Fruit fly (Drosophila melanogaster) whole organism, embryonic: Measurements from ENCODE around the gene CG31792.

Experiments used
- CG10654 ChIP-seq: fragments of 200-800 bp; sonication (Bioruptor generic); optimal IDR thresholded peaks from 2 replicates; lab custom pipeline; 2016; ENCODE audit warnings: missing biosample characterization, missing genetic modification characterization
- CG11695 ChIP-seq: fragments of 200-800 bp; sonication (Bioruptor generic); IDR thresholded peaks from 3 replicates; pipeline ENCODE4 v1.3.6; 2022; ENCODE audit warnings: missing biosample characterization, missing genetic modification characterization
- CG12236 ChIP-seq: fragments of 200-800 bp; sonication (Bioruptor generic); optimal IDR thresholded peaks from 2 replicates; lab custom pipeline; 2016; ENCODE audit warnings: missing biosample characterization, missing genetic modification characterization
- CG12942 ChIP-seq: fragments of 200-800 bp; sonication (Bioruptor generic); optimal IDR thresholded peaks from 3 replicates; lab custom pipeline; 2016; ENCODE audit warnings: missing biosample characterization, missing genetic modification characterization
- CG13287 ChIP-seq: fragments of 200-800 bp; sonication (Bioruptor generic); IDR thresholded peaks from 2 replicates; pipeline ENCODE4 v1.3.6; 2022; ENCODE audit warnings: missing biosample characterization, missing genetic modification characterization; ENCODE audit not compliant: partially characterized antibody
- CG13296 ChIP-seq: fragments of 200-800 bp; sonication (Bioruptor generic); optimal IDR thresholded peaks from 3 replicates; lab custom pipeline; 2018; ENCODE audit warnings: missing biosample characterization, mild to moderate bottlenecking, missing genetic modification characterization
- CG13894 ChIP-seq: fragments of 200-800 bp; sonication (Bioruptor generic); optimal IDR thresholded peaks from 3 replicates; lab custom pipeline; 2018; ENCODE audit warnings: missing biosample characterization, mild to moderate bottlenecking, missing genetic modification characterization, moderate library complexity
- CG14014 ChIP-seq: fragments of 200-800 bp; sonication (Bioruptor generic); IDR thresholded peaks from 2 replicates; pipeline ENCODE4 v1.3.6; 2022; ENCODE audit warnings: missing biosample characterization, missing genetic modification characterization
- CG15011 ChIP-seq: fragments of 200-800 bp; sonication (Bioruptor generic); optimal IDR thresholded peaks from 3 replicates; lab custom pipeline; 2018; ENCODE audit warnings: missing biosample characterization, mild to moderate bottlenecking, missing genetic modification characterization
- CG18011 ChIP-seq: fragments of 200-800 bp; sonication (Bioruptor generic); optimal IDR thresholded peaks from 2 replicates; lab custom pipeline; 2017; ENCODE audit warnings: missing biosample characterization, missing genetic modification characterization, mild to moderate bottlenecking, moderate library complexity, missing genotype
- CG31441 ChIP-seq: fragments of 200-800 bp; sonication (Bioruptor generic); IDR thresholded peaks from 2 replicates; pipeline ENCODE4 v1.3.6; 2022; ENCODE audit warnings: missing biosample characterization, missing genetic modification characterization
- CG3995 ChIP-seq: fragments of 200-800 bp; sonication (Bioruptor generic); optimal IDR thresholded peaks from 3 replicates; lab custom pipeline; 2016; ENCODE audit warnings: missing biosample characterization, missing genetic modification characterization
- CG6689 ChIP-seq: fragments of 200-800 bp; sonication (Bioruptor generic); IDR thresholded peaks from 2 replicates; pipeline ENCODE4 v1.3.6; 2022; ENCODE audit warnings: missing biosample characterization, missing genetic modification characterization
- CG6791 ChIP-seq: fragments of 200-800 bp; sonication (Bioruptor generic); IDR thresholded peaks from 3 replicates; pipeline ENCODE4 v1.3.6; 2022; ENCODE audit warnings: missing biosample characterization, missing genetic modification characterization; ENCODE audit not compliant: partially characterized antibody
- CG7839 ChIP-seq: fragments of 200-800 bp; sonication (Bioruptor generic); optimal IDR thresholded peaks from 3 replicates; lab custom pipeline; 2018; ENCODE audit warnings: missing biosample characterization, mild to moderate bottlenecking, missing genetic modification characterization, moderate library complexity
- CG8924 ChIP-seq: fragments of 200-800 bp; optimal IDR thresholded peaks from 3 replicates; lab custom pipeline; 2019; ENCODE audit warnings: missing biosample characterization, mild to moderate bottlenecking, missing genetic modification characterization, moderate library complexity
- Camta ChIP-seq: fragments of 200-800 bp; sonication (Bioruptor generic); optimal IDR thresholded peaks from 2 replicates; lab custom pipeline; 2016; ENCODE audit warnings: missing biosample characterization, missing genetic modification characterization
- E2f2 ChIP-seq: fragments of 200-800 bp; sonication (Bioruptor generic); IDR thresholded peaks from 2 replicates; pipeline ENCODE4 v1.3.6; 2022; ENCODE audit warnings: missing biosample characterization, missing genetic modification characterization
- ERR ChIP-seq: fragments of 200-800 bp; sonication (Bioruptor generic); optimal IDR thresholded peaks from 2 replicates; lab custom pipeline; 2016; ENCODE audit warnings: missing biosample characterization, missing genetic modification characterization
- Eip74EF ChIP-seq, 2 experiments: fragments of 200-800 bp in 1 of 2; fragments of >200 bp in 1 of 2; sonication (Bioruptor generic) in 1 of 2; optimal IDR thresholded peaks; 2 replicates each; lab custom pipeline; 2017 to 2019; ENCODE audit warnings: missing biosample characterization in 2 of 2, missing genetic modification characterization in 2 of 2, mild to moderate bottlenecking in 1 of 2, moderate library complexity in 1 of 2
- Gsc ChIP-seq: fragments of 200-800 bp; sonication (Bioruptor generic); IDR thresholded peaks from 2 replicates; pipeline ENCODE4 v1.3.6; 2022; ENCODE audit warnings: missing biosample characterization, missing genetic modification characterization
- H2.0 ChIP-seq: fragments of 200-800 bp; sonication (Bioruptor generic); IDR thresholded peaks from 2 replicates; pipeline ENCODE4 v1.3.6; 2022; ENCODE audit warnings: missing biosample characterization, missing genetic modification characterization
- HLH4C ChIP-seq: fragments of 200-800 bp; sonication (Bioruptor generic); IDR thresholded peaks from 3 replicates; pipeline ENCODE4 v1.3.6; 2022; ENCODE audit warnings: missing biosample characterization, missing genetic modification characterization; ENCODE audit not compliant: partially characterized antibody
- HmgZ ChIP-seq: fragments of 200-800 bp; sonication (Bioruptor generic); optimal IDR thresholded peaks from 2 replicates; lab custom pipeline; 2018; ENCODE audit warnings: missing biosample characterization, mild to moderate bottlenecking, missing genetic modification characterization
- NFAT ChIP-seq: fragments of 200-800 bp; sonication (Bioruptor generic); IDR thresholded peaks from 2 replicates; pipeline ENCODE4 v1.3.6; 2022; ENCODE audit warnings: missing biosample characterization, missing genetic modification characterization
- Oli ChIP-seq: fragments of 200-800 bp; sonication (Bioruptor generic); optimal IDR thresholded peaks from 2 replicates; lab custom pipeline; 2018; ENCODE audit warnings: missing biosample characterization, mild to moderate bottlenecking, missing genetic modification characterization, moderate library complexity
- Poxn ChIP-seq: fragments of 200-800 bp; sonication (Bioruptor generic); IDR thresholded peaks from 2 replicates; pipeline ENCODE4 v1.3.6; 2022; ENCODE audit warnings: missing biosample characterization, missing genetic modification characterization
- Six4 ChIP-seq: fragments of 200-800 bp; sonication (Bioruptor generic); optimal IDR thresholded peaks from 2 replicates; lab custom pipeline; 2016; ENCODE audit warnings: missing biosample characterization, missing genetic modification characterization
- Sox100B ChIP-seq: fragments of 200-800 bp; sonication (Bioruptor generic); optimal IDR thresholded peaks from 3 replicates; lab custom pipeline; 2018; ENCODE audit warnings: missing biosample characterization, mild to moderate bottlenecking, missing genetic modification characterization
- Trl ChIP-seq, 3 experiments: fragments of >200 bp in 2 of 3; fragments of 200-800 bp in 1 of 3; sonication (Bioruptor generic) in 1 of 3; optimal IDR thresholded peaks; 2 replicates in 1 of 3; 3 replicates in 2 of 3; lab custom pipeline; 2016 to 2017; ENCODE audit warnings: missing biosample characterization in 1 of 3, missing genetic modification characterization in 1 of 3
- Vsx1 ChIP-seq: fragments of 200-800 bp; sonication (Bioruptor generic); optimal IDR thresholded peaks from 2 replicates; lab custom pipeline; 2017; ENCODE audit warnings: missing biosample characterization, mild to moderate bottlenecking, missing genetic modification characterization, missing genetic modification reagents
- Xbp1 ChIP-seq: fragments of 200-800 bp; sonication (Bioruptor generic); optimal IDR thresholded peaks from 3 replicates; lab custom pipeline; 2016; ENCODE audit warnings: missing biosample characterization, mild to moderate bottlenecking, missing genetic modification characterization
- Xrp1 ChIP-seq: fragments of 200-800 bp; sonication (Bioruptor generic); IDR thresholded peaks from 2 replicates; pipeline ENCODE4 v1.3.6; 2022; ENCODE audit warnings: missing biosample characterization, missing genetic modification characterization
- YL-1 ChIP-seq: fragments of 200-800 bp; sonication (Bioruptor generic); optimal IDR thresholded peaks from 3 replicates; lab custom pipeline; 2017; ENCODE audit warnings: missing biosample characterization, mild to moderate bottlenecking, missing genetic modification characterization
- cad ChIP-seq: fragments of >200 bp; optimal IDR thresholded peaks from 2 replicates; lab custom pipeline; 2017; ENCODE audit warnings: missing biosample characterization, missing genetic modification characterization
- esg ChIP-seq: fragments of 200-800 bp; sonication (Bioruptor generic); conservative IDR thresholded peaks from 2 replicates; pipeline ENCODE4 v1.3.6; 2022; ENCODE audit warnings: missing biosample characterization, missing genetic modification characterization
- exex ChIP-seq: fragments of 200-800 bp; sonication (Bioruptor generic); optimal IDR thresholded peaks from 4 replicates; lab custom pipeline; 2018; ENCODE audit warnings: missing biosample characterization, mild to moderate bottlenecking, missing genetic modification characterization, moderate library complexity
- gfzf ChIP-seq: fragments of 200-800 bp; sonication (Bioruptor generic); optimal IDR thresholded peaks from 2 replicates; lab custom pipeline; 2016; ENCODE audit warnings: missing biosample characterization, mild to moderate bottlenecking, missing genetic modification characterization, moderate library complexity
- grau ChIP-seq: fragments of 200-800 bp; optimal IDR thresholded peaks from 3 replicates; lab custom pipeline; 2019; ENCODE audit warnings: missing biosample characterization, mild to moderate bottlenecking, missing genetic modification characterization, moderate library complexity
- gro ChIP-seq: fragments of 200-800 bp; sonication (Bioruptor generic); optimal IDR thresholded peaks from 2 replicates; lab custom pipeline; 2016; ENCODE audit warnings: missing biosample characterization, missing genetic modification characterization
- lilli ChIP-seq: fragments of 200-800 bp; sonication (Bioruptor generic); optimal IDR thresholded peaks from 3 replicates; lab custom pipeline; 2016; ENCODE audit warnings: missing biosample characterization, missing genetic modification characterization
- nom ChIP-seq: fragments of 200-800 bp; sonication (Bioruptor generic); optimal IDR thresholded peaks from 2 replicates; lab custom pipeline; 2017; ENCODE audit warnings: missing biosample characterization, missing genetic modification characterization, mild to moderate bottlenecking, moderate library complexity, missing genetic modification reagents
- pho ChIP-seq: fragments of 200-800 bp; sonication (Bioruptor generic); optimal IDR thresholded peaks from 2 replicates; lab custom pipeline; 2016; ENCODE audit warnings: missing biosample characterization, missing genetic modification characterization
- sd ChIP-seq: fragments of 200-800 bp; sonication (Bioruptor generic); optimal IDR thresholded peaks from 3 replicates; lab custom pipeline; 2018; ENCODE audit warnings: missing biosample characterization, mild to moderate bottlenecking, missing genetic modification characterization, moderate library complexity
- so ChIP-seq: fragments of 200-800 bp; sonication (Bioruptor generic); IDR thresholded peaks from 3 replicates; pipeline ENCODE4 v1.3.6; 2022; ENCODE audit warnings: missing biosample characterization, missing genetic modification characterization
- stc ChIP-seq: fragments of 200-800 bp; sonication (Bioruptor generic); IDR thresholded peaks from 2 replicates; pipeline ENCODE4 v1.3.6; 2022; ENCODE audit warnings: missing biosample characterization, missing genetic modification characterization
- ttk ChIP-seq: fragments of 200-800 bp; sonication (Bioruptor generic); IDR thresholded peaks from 2 replicates; pipeline ENCODE4 v2.1.2; 2022; ENCODE audit warnings: missing biosample characterization, missing genetic modification characterization
- unpg ChIP-seq: fragments of 200-800 bp; sonication (Bioruptor generic); optimal IDR thresholded peaks from 3 replicates; lab custom pipeline; 2018; ENCODE audit warnings: missing biosample characterization, mild to moderate bottlenecking, missing genetic modification characterization, moderate library complexity
- z ChIP-seq: fragments of 200-800 bp; sonication (Bioruptor generic); IDR thresholded peaks from 3 replicates; pipeline ENCODE4 v1.3.6; 2022; ENCODE audit warnings: missing biosample characterization, missing genetic modification characterization
- zen2 ChIP-seq: fragments of 200-800 bp; sonication (Bioruptor generic); IDR thresholded peaks from 3 replicates; pipeline ENCODE4 v1.3.6; 2022; ENCODE audit warnings: missing biosample characterization, missing genetic modification characterization; ENCODE audit not compliant: partially characterized antibody

The CG31792 gene

DNA sequence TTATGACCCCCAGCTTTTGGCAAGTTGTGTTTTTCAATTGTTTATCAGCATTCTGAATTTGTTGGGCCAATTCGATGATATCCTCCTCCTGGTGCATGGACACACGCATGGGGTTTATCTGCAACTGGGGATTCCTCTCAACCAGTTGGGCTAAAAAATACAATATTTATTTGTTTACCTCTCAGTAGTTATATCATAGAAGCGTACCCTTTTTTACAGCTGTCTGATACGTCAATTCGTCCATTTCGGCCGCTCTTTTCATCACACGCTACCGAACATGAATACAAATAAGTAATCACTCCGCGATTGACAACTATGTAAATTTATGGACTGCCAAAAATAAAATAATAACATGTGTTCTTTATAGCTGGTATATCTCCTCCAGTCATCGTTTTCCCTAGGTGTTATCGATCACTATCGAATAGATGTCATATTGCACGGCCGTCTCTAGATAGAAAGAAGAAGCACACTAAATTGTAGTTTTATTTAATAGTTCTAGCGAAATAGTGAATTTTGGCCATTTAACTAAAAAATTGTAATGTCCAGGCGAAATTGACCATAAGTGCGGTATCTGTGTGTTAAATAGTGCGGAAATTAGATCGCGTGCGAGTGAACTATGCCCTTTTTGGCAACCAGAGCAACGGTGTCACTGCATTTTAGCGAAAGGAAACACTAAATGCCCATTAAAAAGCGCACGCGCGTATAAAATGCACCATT, 37.1 kb downstream of the CG31792 start, which contains the start of the genes mib2 and CG31800 (continued):
- TF ChIP-seq HLH4C (GFP tag; lab: Robert Waterston, UW), result peak; percentile 89
- no peak for TF ChIP-seq Six4 (GFP tag; lab: Kevin White, UChicago)
- TF ChIP-seq Xrp1 (GFP tag; lab: Robert Waterston, UW), result no peak
- no peak for TF ChIP-seq esg (GFP tag; lab: Robert Waterston, UW)
- no peak for TF ChIP-seq NFAT (GFP tag; lab: Robert Waterston, UW)
- no peak for TF ChIP-seq CG12942 (GFP tag; lab: Kevin White, UChicago)
- TF ChIP-seq lilli (GFP tag; lab: Kevin White, UChicago), result peak; percentile 10
- no peak for TF ChIP-seq nom
- no peak for TF ChIP-seq ttk (GFP tag; lab: Robert Waterston, UW)
- peak; percentile 48 for TF ChIP-seq CG3995
- TF ChIP-seq zen2 (GFP tag; lab: Robert Waterston, UW), result peak; percentile 81; the same call in 2 of the 3 replicates
- TF ChIP-seq CG10654, result no peak
- peak; percentile 20 for TF ChIP-seq grau (tag; lab: Kevin White, UChicago)
- peak; percentile 59 for TF ChIP-seq YL-1
- TF ChIP-seq so (GFP tag; lab: Robert Waterston, UW), result no peak
- TF ChIP-seq Trl (optimal IDR thresholded peaks at IDR 0.05; lab: Kevin White, UChicago), result no peak
- TF ChIP-seq Trl (GFP tag; optimal IDR thresholded peaks at IDR 0.05; lab: Kevin White, UChicago), result no peak
- TF ChIP-seq stc (GFP tag; lab: Robert Waterston, UW), result no peak
- no peak for TF ChIP-seq CG6689 (GFP tag; lab: Robert Waterston, UW)
- no peak for TF ChIP-seq sd
- peak; percentile 26 for TF ChIP-seq Xbp1 (GFP tag; lab: Kevin White, UChicago)
- no peak for TF ChIP-seq pho
- no peak for TF ChIP-seq Poxn (GFP tag; lab: Robert Waterston, UW)
- no peak for TF ChIP-seq CG7839 (tag; lab: Kevin White, UChicago)
- TF ChIP-seq CG12236 (GFP tag; lab: Kevin White, UChicago), result no peak
- TF ChIP-seq CG13296, result no peak
- peak; percentile 20 for TF ChIP-seq gro (GFP tag; lab: Kevin White, UChicago)
- TF ChIP-seq ERR (GFP tag; lab: Kevin White, UChicago), result no peak
- no peak for TF ChIP-seq z
- no peak for TF ChIP-seq exex (tag; lab: Kevin White, UChicago)
- peak; percentile 22 for TF ChIP-seq gfzf (GFP tag; lab: Kevin White, UChicago)
- no peak for TF ChIP-seq HmgZ (tag; lab: Kevin White, UChicago)
- no peak for TF ChIP-seq Oli (tag; lab: Kevin White, UChicago)
- TF ChIP-seq E2f2 (GFP tag; lab: Robert Waterston, UW), result no peak; the same call in 1 of the 2 replicates
- TF ChIP-seq CG13287 (GFP tag; lab: Robert Waterston, UW), result peak; percentile 78
- TF ChIP-seq H2.0 (GFP tag; lab: Robert Waterston, UW), result no peak
- TF ChIP-seq CG13894 (tag; lab: Kevin White, UChicago), result peak; percentile 1
- no peak for TF ChIP-seq Vsx1
- TF ChIP-seq cad (GFP tag; lab: Kevin White, UChicago), result no peak
- TF ChIP-seq CG15011 (GFP tag; lab: Kevin White, UChicago), result no peak
- no peak for TF ChIP-seq unpg (GFP tag; lab: Kevin White, UChicago)
- TF ChIP-seq Gsc (GFP tag; lab: Robert Waterston, UW), result no peak
- TF ChIP-seq Camta (GFP tag; lab: Kevin White, UChicago), result no peak
- no peak for TF ChIP-seq CG31441 (GFP tag; lab: Robert Waterston, UW)
- no peak for TF ChIP-seq CG11695 (GFP tag; lab: Robert Waterston, UW)
- no peak for TF ChIP-seq CG18011 (GFP tag; lab: Kevin White, UChicago)
- TF ChIP-seq Sox100B (GFP tag; lab: Kevin White, UChicago), result no peak
- no peak for TF ChIP-seq CG14014 (GFP tag; lab: Robert Waterston, UW)
- TF ChIP-seq Eip74EF (GFP tag; optimal IDR thresholded peaks at IDR 0.05; lab: Kevin White, UChicago), result no peak
- peak; percentile 16 for TF ChIP-seq CG8924 (tag; lab: Kevin White, UChicago)
- TF ChIP-seq CG6791 (GFP tag; lab: Robert Waterston, UW), result peak; percentile 85
